Fruit fly (Drosophila melanogaster) whole organism, prepupa: Measurements from ENCODE around the gene CG2224.

ENCODE experiments used
- Blimp-1 ChIP-seq: fragments of 200-800 bp; sonication (Bioruptor generic); optimal IDR thresholded peaks from 3 replicates; lab custom pipeline; 2017; ENCODE audit warnings: missing biosample characterization, missing genetic modification characterization, mild to moderate bottlenecking, moderate library complexity, missing genetic modification reagents
- CG1621 ChIP-seq: fragments of 200-800 bp; sonication (Bioruptor generic); optimal IDR thresholded peaks from 3 replicates; lab custom pipeline; 2018; ENCODE audit warnings: missing biosample characterization, mild to moderate bottlenecking, missing genetic modification characterization
- CG16779 ChIP-seq: fragments of 200-800 bp; sonication (Bioruptor generic); optimal IDR thresholded peaks from 3 replicates; lab custom pipeline; 2017; ENCODE audit warnings: missing biosample characterization, mild to moderate bottlenecking, missing genetic modification characterization
- CG3032 ChIP-seq: fragments of 200-800 bp; optimal IDR thresholded peaks from 2 replicates; lab custom pipeline; 2019; ENCODE audit warnings: missing biosample characterization, mild to moderate bottlenecking, missing genetic modification characterization, moderate library complexity
- CG3919 ChIP-seq: fragments of 200-800 bp; sonication (Bioruptor generic); optimal IDR thresholded peaks from 3 replicates; lab custom pipeline; 2016; ENCODE audit warnings: missing biosample characterization, missing genetic modification characterization
- CG8119 ChIP-seq: fragments of 200-800 bp; sonication (Bioruptor generic); IDR thresholded peaks from 3 replicates; pipeline ENCODE4 v1.3.6; 2022; ENCODE audit warnings: missing biosample characterization, missing genetic modification characterization
- Gug ChIP-seq: fragments of 200-800 bp; sonication (Bioruptor generic); IDR thresholded peaks from 2 replicates; pipeline ENCODE4 v1.3.6; 2022; ENCODE audit warnings: missing biosample characterization, missing genetic modification characterization
- Hr39 ChIP-seq: fragments of 200-800 bp; sonication (Bioruptor generic); optimal IDR thresholded peaks from 2 replicates; lab custom pipeline; 2016; ENCODE audit warnings: missing biosample characterization, missing genetic modification characterization
- Met ChIP-seq: fragments of 200-800 bp; sonication (Bioruptor generic); optimal IDR thresholded peaks from 3 replicates; lab custom pipeline; 2016; ENCODE audit warnings: missing biosample characterization, missing genetic modification characterization
- Smox ChIP-seq: fragments of 200-800 bp; sonication (Bioruptor generic); optimal IDR thresholded peaks from 3 replicates; lab custom pipeline; 2016; ENCODE audit warnings: missing biosample characterization, missing genetic modification characterization
- dac ChIP-seq: fragments of 200-800 bp; sonication (Bioruptor generic); optimal IDR thresholded peaks from 2 replicates; lab custom pipeline; 2017; ENCODE audit warnings: missing biosample characterization, mild to moderate bottlenecking, missing genetic modification characterization
- fkh ChIP-seq: fragments of 200-800 bp; sonication (Bioruptor generic); optimal IDR thresholded peaks from 3 replicates; lab custom pipeline; 2017; ENCODE audit warnings: missing biosample characterization, mild to moderate bottlenecking, missing genetic modification characterization, moderate library complexity
- pdm3 ChIP-seq: fragments of 200-800 bp; sonication (Bioruptor generic); optimal IDR thresholded peaks from 3 replicates; lab custom pipeline; 2016; ENCODE audit warnings: missing biosample characterization, missing genetic modification characterization
- ss ChIP-seq, 2 experiments: fragments of 200-800 bp; sonication (Bioruptor generic); optimal IDR thresholded peaks; 2 replicates in 1 of 2; 3 replicates in 1 of 2; lab custom pipeline; 2017 to 2018; ENCODE audit warnings: mild to moderate bottlenecking in 2 of 2, missing biosample characterization in 2 of 2, missing genetic modification characterization in 2 of 2, moderate library complexity in 1 of 2

dm6 chr3R:30487828-30488227 is 28.7 kb upstream of the CG2224 start, which contains the start of gene Jon99Fii:
- TF ChIP-seq fkh (GFP tag; lab: Kevin White, UChicago) (no peak), Gug (GFP tag; lab: Robert Waterston, UW) (no peak), CG3919 (no peak), CG3032 (tag; lab: Kevin White, UChicago) (no peak), CG16779 (tag; lab: Kevin White, UChicago) (no peak), ss (GFP tag; optimal IDR thresholded peaks at IDR 0.05; lab: Kevin White, UChicago) (no peak), pdm3 (no peak), Met (no peak), Smox (GFP tag; lab: Kevin White, UChicago) (no peak), Hr39 (GFP tag; lab: Kevin White, UChicago) (no peak), CG1621 (tag; lab: Kevin White, UChicago) (no peak), dac (GFP tag; lab: Kevin White, UChicago) (no peak), Blimp-1 (GFP tag; lab: Kevin White, UChicago) (no peak), CG8119 (GFP tag; lab: Robert Waterston, UW) (no peak)
